Fruit fly (Drosophila melanogaster): ENCODE results near the gene CG1161.

dm6 chr3R:5364539-5365273 lies 9.8 kb downstream of the CG1161 start:
- TF ChIP-seq kay (GFP tag; ENCODE audit: borderline replicate concordance) (peak; percentile 96), pad (GFP tag; optimal IDR thresholded peaks at IDR 0.05) (no peak), cnc (optimal IDR thresholded peaks at IDR 0.05) (no peak), CG12768 (GFP tag; optimal IDR thresholded peaks at IDR 0.05) (no peak), cic (GFP tag; optimal IDR thresholded peaks at IDR 0.05) (peak; percentile 79), CG7101 (tag; optimal IDR thresholded peaks at IDR 0.05) (peak; percentile 3), toe (GFP tag; optimal IDR thresholded peaks at IDR 0.05) (no peak)

Measured in whole organism, adult.